Worm (Caenorhabditis elegans) whole organism, L4/young adult: Measurements from ENCODE around the gene pinn-1.

Experiments
- W03F9.2 ChIP-seq: fragments of 150-350 bp; optimal IDR thresholded peaks from 2 replicates; lab custom pipeline; 2014; ENCODE audit warnings: missing biosample characterization, missing genetic modification characterization
- him-1 ChIP-seq: sonication (generic microtip); optimal IDR thresholded peaks from 2 replicates; lab custom pipeline; 2016; ENCODE audit warnings: missing genotype, missing genetic modification reagents, missing genetic modification characterization, missing compliant biosample characterization

DNA sequence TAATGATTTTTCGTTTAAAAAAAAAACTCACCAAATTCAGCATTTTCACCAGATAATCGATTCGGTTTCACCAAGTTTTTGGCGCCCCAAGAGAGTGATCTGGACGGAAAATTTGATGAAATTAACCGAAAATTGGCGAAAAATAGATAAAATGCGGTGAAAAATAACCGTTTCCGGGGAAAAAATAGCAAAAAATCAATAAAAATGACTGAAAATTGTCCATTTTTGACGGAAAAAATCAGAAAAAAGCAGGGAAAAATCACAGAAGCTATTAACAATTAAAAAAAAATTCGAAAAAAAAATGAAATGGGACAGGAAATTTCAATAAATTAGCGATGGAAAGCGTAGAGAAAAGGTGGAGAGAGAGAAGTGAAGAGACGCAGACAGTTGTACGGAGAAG, 24.7 kb upstream of the pinn-1 start, which contains the start of gene ubc-15:
- TF ChIP-seq W03F9.2 (tag; lab: Kevin White, UChicago) (no peak), him-1 (tag; lab: Kevin White, UChicago) (no peak)
